Worm (Caenorhabditis elegans): Measurements from ENCODE around the gene anmt-1.

DNA sequence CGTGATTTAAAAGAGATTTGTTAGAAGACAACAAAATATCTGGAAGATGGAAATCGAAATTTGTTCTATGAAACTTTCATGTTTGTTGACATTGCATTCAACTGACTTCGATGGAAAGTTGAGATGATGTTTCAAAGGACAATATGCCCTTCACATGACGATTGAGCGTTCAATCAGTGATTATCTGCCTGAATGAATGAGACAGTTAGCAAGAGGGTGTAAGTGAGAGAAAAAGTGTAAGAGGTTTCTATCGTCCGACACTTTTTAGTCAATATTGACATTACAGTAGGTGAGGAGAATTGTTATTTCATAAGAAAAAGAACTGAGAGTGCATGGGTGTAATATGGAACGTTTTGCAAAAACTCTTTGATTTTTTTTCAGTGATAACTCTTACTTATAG, 48.6 kb downstream of the anmt-1 start:
- TF ChIP-seq ama-1 (optimal IDR thresholded peaks at IDR 0.05): no peak
- TF ChIP-seq hmbx-1 (tag; optimal IDR thresholded peaks at IDR 0.05): no peak
- TF ChIP-seq hmg-4 (GFP tag; optimal IDR thresholded peaks at IDR 0.05): no peak
- TF ChIP-seq ceh-13 (GFP tag; optimal IDR thresholded peaks at IDR 0.05): no peak
- TF ChIP-seq flt-1 (GFP tag; IDR thresholded peaks at IDR 0.05): no peak
- TF ChIP-seq hnd-1 (tag; optimal IDR thresholded peaks at IDR 0.05): no peak
- TF ChIP-seq aly-1 (tag; optimal IDR thresholded peaks at IDR 0.05): no peak
- no peak for TF ChIP-seq tbx-37 (GFP tag; conservative IDR thresholded peaks at IDR 0.05)
- TF ChIP-seq tra-4 (tag; optimal IDR thresholded peaks at IDR 0.05): no peak
- no peak for TF ChIP-seq B0310.2 (tag; optimal IDR thresholded peaks at IDR 0.05)
- TF ChIP-seq tbx-11 (GFP tag; IDR thresholded peaks at IDR 0.05): no peak
- TF ChIP-seq pes-1 (GFP tag; IDR thresholded peaks at IDR 0.05): no peak
